Fruit fly (Drosophila melanogaster) whole organism, embryonic: Measurements from ENCODE around the gene Tpr2.

Experiments used
- BEAF-32 ChIP-seq: fragments of 200-800 bp; sonication (Bioruptor generic); optimal IDR thresholded peaks from 3 replicates; lab custom pipeline; 2017; ENCODE audit warnings: missing biosample characterization, missing genetic modification characterization, mild to moderate bottlenecking, moderate library complexity, missing genetic modification reagents
- CG10274 ChIP-seq: fragments of 200-800 bp; sonication (Bioruptor generic); optimal IDR thresholded peaks from 3 replicates; lab custom pipeline; 2017; ENCODE audit warnings: missing biosample characterization, mild to moderate bottlenecking, missing genetic modification characterization
- CG10543 ChIP-seq: fragments of 200-800 bp; sonication (Bioruptor generic); optimal IDR thresholded peaks from 3 replicates; lab custom pipeline; 2017; ENCODE audit warnings: missing biosample characterization, mild to moderate bottlenecking, missing genetic modification characterization, moderate library complexity
- CG10979 ChIP-seq: fragments of 200-800 bp; sonication (Bioruptor generic); optimal IDR thresholded peaks from 2 replicates; lab custom pipeline; 2018; ENCODE audit warnings: missing biosample characterization, mild to moderate bottlenecking, missing genetic modification characterization, moderate library complexity
- CG12391 ChIP-seq: fragments of 200-800 bp; sonication (Bioruptor generic); optimal IDR thresholded peaks from 3 replicates; lab custom pipeline; 2018; ENCODE audit warnings: missing biosample characterization, mild to moderate bottlenecking, missing genetic modification characterization, moderate library complexity
- CG12769 ChIP-seq: fragments of 200-800 bp; sonication (Bioruptor generic); optimal IDR thresholded peaks from 2 replicates; lab custom pipeline; 2019; ENCODE audit warnings: missing biosample characterization, mild to moderate bottlenecking, missing genetic modification characterization, moderate library complexity
- CG12942 ChIP-seq: fragments of 200-800 bp; sonication (Bioruptor generic); optimal IDR thresholded peaks from 3 replicates; lab custom pipeline; 2016; ENCODE audit warnings: missing biosample characterization, missing genetic modification characterization
- CG13775 ChIP-seq: fragments of 200-800 bp; sonication (Bioruptor generic); optimal IDR thresholded peaks from 3 replicates; lab custom pipeline; 2017; ENCODE audit warnings: missing biosample characterization, mild to moderate bottlenecking, missing genetic modification characterization
- CG14667 ChIP-seq: fragments of 200-800 bp; sonication (Bioruptor generic); IDR thresholded peaks from 2 replicates; pipeline ENCODE4 v1.3.6; 2022; ENCODE audit warnings: missing biosample characterization, missing genetic modification characterization
- CG15073 ChIP-seq: fragments of 200-800 bp; sonication (Bioruptor generic); optimal IDR thresholded peaks from 2 replicates; lab custom pipeline; 2016; ENCODE audit warnings: missing biosample characterization, missing genetic modification characterization
- CG16779 ChIP-seq: fragments of 200-800 bp; sonication (Bioruptor generic); IDR thresholded peaks from 2 replicates; pipeline ENCODE4 v1.3.6; 2022; ENCODE audit warnings: missing biosample characterization, missing genetic modification characterization
- CG17802 ChIP-seq: fragments of 200-800 bp; sonication (Bioruptor generic); optimal IDR thresholded peaks from 2 replicates; lab custom pipeline; 2018; ENCODE audit warnings: missing biosample characterization, mild to moderate bottlenecking, missing genetic modification characterization, moderate library complexity
- CG2875 ChIP-seq: fragments of 200-800 bp; sonication (Bioruptor generic); optimal IDR thresholded peaks from 2 replicates; lab custom pipeline; 2017; ENCODE audit warnings: missing biosample characterization, mild to moderate bottlenecking, missing genetic modification characterization, missing genetic modification reagents
- CG3065 ChIP-seq: fragments of 200-800 bp; sonication (Bioruptor generic); optimal IDR thresholded peaks from 2 replicates; lab custom pipeline; 2016; ENCODE audit warnings: missing biosample characterization, missing genetic modification characterization
- CG32767 ChIP-seq: fragments of 200-800 bp; sonication (Bioruptor generic); IDR thresholded peaks from 2 replicates; pipeline ENCODE4 v1.3.6; 2022; ENCODE audit warnings: missing biosample characterization, missing genetic modification characterization
- CG33557 ChIP-seq: fragments of 200-800 bp; sonication (Bioruptor generic); optimal IDR thresholded peaks from 2 replicates; lab custom pipeline; 2019; ENCODE audit warnings: missing biosample characterization, mild to moderate bottlenecking, missing genetic modification characterization, moderate library complexity
- CG3995 ChIP-seq: fragments of 200-800 bp; sonication (Bioruptor generic); optimal IDR thresholded peaks from 3 replicates; lab custom pipeline; 2016; ENCODE audit warnings: missing biosample characterization, missing genetic modification characterization
- CG4424 ChIP-seq: fragments of 200-800 bp; sonication (Bioruptor generic); optimal IDR thresholded peaks from 3 replicates; lab custom pipeline; 2016; ENCODE audit warnings: missing biosample characterization, missing genetic modification characterization
- CG4820 ChIP-seq: fragments of 200-800 bp; sonication (Bioruptor generic); optimal IDR thresholded peaks from 3 replicates; lab custom pipeline; 2016; ENCODE audit warnings: missing biosample characterization, missing genetic modification characterization
- CG6791 ChIP-seq: fragments of 200-800 bp; sonication (Bioruptor generic); IDR thresholded peaks from 3 replicates; pipeline ENCODE4 v1.3.6; 2022; ENCODE audit warnings: missing biosample characterization, missing genetic modification characterization; ENCODE audit not compliant: partially characterized antibody
- CG6813 ChIP-seq: fragments of 200-800 bp; sonication (Bioruptor generic); optimal IDR thresholded peaks from 2 replicates; lab custom pipeline; 2017; ENCODE audit warnings: missing biosample characterization, missing genetic modification characterization, mild to moderate bottlenecking, moderate library complexity, missing genetic modification reagents
- CG7372 ChIP-seq: fragments of 200-800 bp; sonication (Bioruptor generic); IDR thresholded peaks from 2 replicates; pipeline ENCODE4 v1.3.6; 2022; ENCODE audit warnings: missing biosample characterization, missing genetic modification characterization
- CHES-1-like ChIP-seq: fragments of 200-800 bp; sonication (Bioruptor generic); optimal IDR thresholded peaks from 2 replicates; lab custom pipeline; 2016; ENCODE audit warnings: missing biosample characterization, missing genetic modification characterization
- D19A ChIP-seq: fragments of 200-800 bp; optimal IDR thresholded peaks from 3 replicates; lab custom pipeline; 2019; ENCODE audit warnings: missing biosample characterization, mild to moderate bottlenecking, missing genetic modification characterization, moderate library complexity
- Deaf1 ChIP-seq: fragments of 200-800 bp; optimal IDR thresholded peaks from 3 replicates; lab custom pipeline; 2019; ENCODE audit warnings: missing biosample characterization, mild to moderate bottlenecking, missing genetic modification characterization, moderate library complexity
- Dip3 ChIP-seq: fragments of 200-800 bp; sonication (Bioruptor generic); optimal IDR thresholded peaks from 3 replicates; lab custom pipeline; 2016; ENCODE audit warnings: missing biosample characterization, missing genetic modification characterization
- Fer1 ChIP-seq: fragments of 200-800 bp; sonication (Bioruptor generic); optimal IDR thresholded peaks from 2 replicates; lab custom pipeline; 2017; ENCODE audit warnings: missing biosample characterization, mild to moderate bottlenecking, missing genetic modification characterization
- Hr78 ChIP-seq, 2 experiments: fragments of 200-800 bp in 1 of 2; fragments of >200 bp in 1 of 2; sonication (Bioruptor generic) in 1 of 2; optimal IDR thresholded peaks; 2 replicates each; lab custom pipeline; 2017 to 2019; ENCODE audit warnings: missing biosample characterization in 2 of 2, missing genetic modification characterization in 2 of 2, mild to moderate bottlenecking in 1 of 2, moderate library complexity in 1 of 2
- Lhr ChIP-seq: fragments of 200-800 bp; sonication (Bioruptor generic); optimal IDR thresholded peaks from 3 replicates; lab custom pipeline; 2017; ENCODE audit warnings: mild to moderate bottlenecking, missing biosample characterization, missing genetic modification reagents, missing genetic modification characterization
- Nf-YA ChIP-seq: fragments of 200-800 bp; sonication (Bioruptor generic); IDR thresholded peaks from 2 replicates; pipeline ENCODE4 v1.3.6; 2022; ENCODE audit warnings: missing biosample characterization, missing genetic modification characterization
- Ptx1 ChIP-seq: fragments of 200-800 bp; sonication (Bioruptor generic); IDR thresholded peaks from 2 replicates; pipeline ENCODE4 v1.3.6; 2022; ENCODE audit warnings: missing biosample characterization, missing genetic modification characterization
- Side ChIP-seq: fragments of 200-800 bp; sonication (Bioruptor generic); optimal IDR thresholded peaks from 2 replicates; lab custom pipeline; 2016; ENCODE audit warnings: missing biosample characterization, missing genetic modification characterization
- abd-A ChIP-seq: fragments of 200-800 bp; sonication (Bioruptor generic); optimal IDR thresholded peaks from 3 replicates; lab custom pipeline; 2019; ENCODE audit warnings: missing biosample characterization, mild to moderate bottlenecking, missing genetic modification characterization, moderate library complexity
- al ChIP-seq: fragments of 200-800 bp; sonication (Bioruptor generic); IDR thresholded peaks from 2 replicates; pipeline ENCODE4 v1.3.6; 2022; ENCODE audit warnings: missing biosample characterization, missing genetic modification characterization
- bab2 ChIP-seq: fragments of 200-800 bp; sonication (Bioruptor generic); optimal IDR thresholded peaks from 2 replicates; lab custom pipeline; 2016; ENCODE audit warnings: missing biosample characterization, missing genetic modification characterization
- chinmo ChIP-seq: fragments of 200-800 bp; sonication (Bioruptor generic); IDR thresholded peaks from 4 replicates; pipeline ENCODE4 v1.3.6; 2022; ENCODE audit warnings: missing biosample characterization, missing genetic modification characterization; ENCODE audit not compliant: partially characterized antibody
- dimm ChIP-seq: fragments of 200-800 bp; sonication (Bioruptor generic); IDR thresholded peaks from 2 replicates; pipeline ENCODE4 v1.3.6; 2022; ENCODE audit warnings: missing biosample characterization, missing genetic modification characterization
- esg ChIP-seq: fragments of 200-800 bp; sonication (Bioruptor generic); conservative IDR thresholded peaks from 2 replicates; pipeline ENCODE4 v1.3.6; 2022; ENCODE audit warnings: missing biosample characterization, missing genetic modification characterization
- exex ChIP-seq: fragments of 200-800 bp; sonication (Bioruptor generic); optimal IDR thresholded peaks from 4 replicates; lab custom pipeline; 2018; ENCODE audit warnings: missing biosample characterization, mild to moderate bottlenecking, missing genetic modification characterization, moderate library complexity
- fd102C ChIP-seq: fragments of 200-800 bp; sonication (Bioruptor generic); optimal IDR thresholded peaks from 2 replicates; lab custom pipeline; 2018; ENCODE audit warnings: missing biosample characterization, mild to moderate bottlenecking, missing genetic modification characterization, moderate library complexity
- gsb ChIP-seq: fragments of 200-800 bp; sonication (Bioruptor generic); IDR thresholded peaks from 2 replicates; pipeline ENCODE4 v1.3.6; 2022; ENCODE audit warnings: missing biosample characterization, missing genetic modification characterization
- hth ChIP-seq: fragments of >200 bp; optimal IDR thresholded peaks from 2 replicates; lab custom pipeline; 2017; ENCODE audit warnings: inconsistent platforms
- kah ChIP-seq: fragments of 200-800 bp; sonication (Bioruptor generic); optimal IDR thresholded peaks from 2 replicates; lab custom pipeline; 2018; ENCODE audit warnings: missing biosample characterization, mild to moderate bottlenecking, missing genetic modification characterization
- lbe ChIP-seq: fragments of 200-800 bp; sonication (Bioruptor generic); optimal IDR thresholded peaks from 2 replicates; lab custom pipeline; 2016; ENCODE audit warnings: missing biosample characterization, mild to moderate bottlenecking, missing genetic modification characterization
- onecut ChIP-seq: fragments of 200-800 bp; sonication (Bioruptor generic); IDR thresholded peaks from 2 replicates; pipeline ENCODE4 v1.3.6; 2022; ENCODE audit warnings: missing biosample characterization, missing genetic modification characterization
- psq ChIP-seq: fragments of 200-800 bp; sonication (Bioruptor generic); optimal IDR thresholded peaks from 2 replicates; lab custom pipeline; 2017; ENCODE audit warnings: missing biosample characterization, missing genetic modification characterization
- sisA ChIP-seq: fragments of 200-800 bp; sonication (Bioruptor generic); IDR thresholded peaks from 2 replicates; pipeline ENCODE4 v1.3.6; 2022; ENCODE audit warnings: missing biosample characterization, missing genetic modification characterization
- slp2 ChIP-seq: fragments of 200-800 bp; sonication (Bioruptor generic); optimal IDR thresholded peaks from 2 replicates; lab custom pipeline; 2016; ENCODE audit warnings: missing biosample characterization, missing genetic modification characterization
- sqz ChIP-seq: fragments of 200-800 bp; sonication (Bioruptor generic); optimal IDR thresholded peaks from 3 replicates; lab custom pipeline; 2018; ENCODE audit warnings: missing biosample characterization, mild to moderate bottlenecking, missing genetic modification characterization
- stc ChIP-seq: fragments of 200-800 bp; sonication (Bioruptor generic); IDR thresholded peaks from 2 replicates; pipeline ENCODE4 v1.3.6; 2022; ENCODE audit warnings: missing biosample characterization, missing genetic modification characterization
- zfh2 ChIP-seq: fragments of 200-800 bp; sonication (Bioruptor generic); optimal IDR thresholded peaks from 2 replicates; lab custom pipeline; 2016; ENCODE audit warnings: missing biosample characterization, missing genetic modification characterization

The Tpr2 gene

DNA sequence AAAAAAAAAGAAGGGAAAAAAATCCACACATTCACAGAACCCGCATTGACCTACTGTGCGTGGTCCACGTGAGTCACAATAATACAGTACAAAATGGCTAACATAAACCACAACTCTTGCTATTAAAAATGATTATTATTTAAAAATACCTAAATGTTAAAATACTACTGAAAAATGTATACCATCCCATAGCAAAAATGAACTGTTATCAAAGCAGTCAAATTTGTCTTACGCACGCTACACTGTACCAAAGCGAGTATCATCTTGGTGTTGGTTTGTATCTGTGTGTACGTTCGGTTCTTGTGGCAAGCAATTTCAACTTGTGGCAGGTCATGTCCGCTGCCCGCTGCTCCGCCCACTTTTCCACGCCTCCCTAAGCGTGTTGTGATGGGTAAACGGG lies 9.1 kb downstream of the Tpr2 start (continued):
- TF ChIP-seq Hr78 (GFP tag; optimal IDR thresholded peaks at IDR 0.05; lab: Kevin White, UChicago) (peak in 1 of 2 experiments; percentile 51), CG16779 (GFP tag; lab: Robert Waterston, UW) (peak; percentile 70), CG10543 (GFP tag; lab: Kevin White, UChicago) (peak; percentile 84), CG15073 (GFP tag; lab: Kevin White, UChicago) (peak; percentile 74), exex (peak; percentile 44), lbe (peak; percentile 75), CG14667 (GFP tag; lab: Robert Waterston, UW) (peak; percentile 92), CG3065 (GFP tag; lab: Kevin White, UChicago) (peak; percentile 75), CG4820 (GFP tag; lab: Kevin White, UChicago) (peak; percentile 83), CG7372 (peak; percentile 88), gsb (GFP tag; lab: Robert Waterston, UW) (peak; percentile 83), CG2875 (GFP tag; lab: Kevin White, UChicago) (peak; percentile 83), Dip3 (GFP tag; lab: Kevin White, UChicago) (peak; percentile 85), hth (lab: Kevin White, UChicago) (no peak), esg (GFP tag; lab: Robert Waterston, UW) (peak; percentile 93), CG12769 (tag; lab: Kevin White, UChicago) (peak; percentile 96), CG12391 (peak; percentile 93), kah (GFP tag; lab: Kevin White, UChicago) (peak; percentile 66), psq (GFP tag; lab: Kevin White, UChicago) (peak; percentile 80), chinmo (GFP tag; lab: Robert Waterston, UW) (no peak), fd102C (GFP tag; lab: Kevin White, UChicago) (peak; percentile 62), bab2 (peak; percentile 87), Nf-YA (GFP tag; lab: Robert Waterston, UW) (peak; percentile 82), Side (peak; percentile 92), D19A (tag; lab: Kevin White, UChicago) (peak; percentile 77), CG13775 (peak; percentile 85), abd-A (peak; percentile 65), Lhr (GFP tag; lab: Kevin White, UChicago) (peak; percentile 74), CG6791 (GFP tag; lab: Robert Waterston, UW) (no peak), sqz (GFP tag; lab: Kevin White, UChicago) (peak; percentile 87), sisA (GFP tag; lab: Robert Waterston, UW) (peak; percentile 94), CG10274 (GFP tag; lab: Kevin White, UChicago) (peak; percentile 39), Deaf1 (peak; percentile 65), stc (GFP tag; lab: Robert Waterston, UW) (peak; percentile 91), slp2 (GFP tag; lab: Kevin White, UChicago) (peak; percentile 90), onecut (GFP tag; lab: Robert Waterston, UW) (peak; percentile 87), CG4424 (GFP tag; lab: Kevin White, UChicago) (peak; percentile 76), CHES-1-like (peak; percentile 69), Fer1 (GFP tag; lab: Kevin White, UChicago) (peak; percentile 87), CG33557 (peak; percentile 92), CG6813 (GFP tag; lab: Kevin White, UChicago) (peak; percentile 79), BEAF-32 (GFP tag; lab: Kevin White, UChicago) (no peak), al (peak; percentile 60; the same call in 1 of the 2 replicates), CG12942 (GFP tag; lab: Kevin White, UChicago) (peak; percentile 85), Ptx1 (peak; percentile 94), dimm (GFP tag; lab: Robert Waterston, UW) (peak; percentile 79), CG32767 (GFP tag; lab: Robert Waterston, UW) (peak; percentile 88), CG10979 (tag; lab: Kevin White, UChicago) (peak; percentile 91), CG17802 (tag; lab: Kevin White, UChicago) (peak; percentile 59), CG3995 (GFP tag; lab: Kevin White, UChicago) (no peak), zfh2 (peak; percentile 57)
